Worm (Caenorhabditis elegans) whole organism, L4 larva: ENCODE measurements around the gene snt-1.

ENCODE experiments used
- D1046.2 ChIP-seq: fragments of 200-800 bp; sonication (Bioruptor generic); IDR thresholded peaks from 2 replicates; pipeline ENCODE4 v1.3.6; 2022; ENCODE audit warnings: missing genetic modification characterization, missing compliant biosample characterization
- ZK546.5 ChIP-seq, 2 experiments: sonication (generic microtip); optimal IDR thresholded peaks; 2 replicates each; lab custom pipeline; 2017; ENCODE audit warnings: missing biosample characterization in 2 of 2, missing genetic modification characterization in 2 of 2
- aha-1 ChIP-seq: fragments of 150-350 bp; peaks from one replicate; lab custom pipeline; 2014; ENCODE audit warnings: missing biosample characterization, missing genetic modification characterization
- aly-2 ChIP-seq: sonication (generic microtip); optimal IDR thresholded peaks from 2 replicates; lab custom pipeline; 2018; ENCODE audit warnings: missing biosample characterization, missing genetic modification characterization
- arid-1 ChIP-seq: fragments of 200-800 bp; sonication (Bioruptor generic); conservative IDR thresholded peaks from 2 replicates; pipeline ENCODE4 v1.3.6; 2022; ENCODE audit warnings: missing genetic modification reagents, missing genetic modification characterization, missing compliant biosample characterization
- ceh-28 ChIP-seq: fragments of 150-350 bp; optimal IDR thresholded peaks from 2 replicates; lab custom pipeline; 2014; ENCODE audit warnings: missing biosample characterization, missing genetic modification reagents, missing genetic modification characterization
- ceh-62 ChIP-seq: sonication (generic microtip); optimal IDR thresholded peaks from 2 replicates; lab custom pipeline; 2017; ENCODE audit warnings: missing biosample characterization, missing genetic modification characterization
- ceh-82 ChIP-seq: sonication (generic microtip); optimal IDR thresholded peaks from 2 replicates; lab custom pipeline; 2017; ENCODE audit warnings: missing biosample characterization, missing genetic modification characterization
- daf-16 ChIP-seq, 3 experiments: sonication (generic microtip); optimal IDR thresholded peaks; 2 replicates each; lab custom pipeline; 2016 to 2017; ENCODE audit warnings: missing genetic modification characterization in 3 of 3, missing genetic modification reagents in 3 of 3, mild to moderate bottlenecking in 2 of 3, missing compliant biosample characterization in 2 of 3, missing biosample characterization in 1 of 3, moderate library complexity in 1 of 3
- dmd-6 ChIP-seq: fragments of 200-800 bp; sonication (Bioruptor generic); IDR thresholded peaks from 2 replicates; pipeline ENCODE4 v1.3.6; 2022; ENCODE audit warnings: missing genetic modification reagents, missing genetic modification characterization, missing compliant biosample characterization
- dmd-8 ChIP-seq: fragments of 200-800 bp; sonication (Bioruptor generic); IDR thresholded peaks from 2 replicates; pipeline ENCODE4 v1.3.6; 2022; ENCODE audit warnings: missing genetic modification characterization, missing compliant biosample characterization
- dve-1 ChIP-seq: sonication (generic microtip); optimal IDR thresholded peaks from 2 replicates; lab custom pipeline; 2017; ENCODE audit warnings: antibody characterized with exemption, mild to moderate bottlenecking, missing genetic modification characterization, missing compliant biosample characterization; ENCODE audit not compliant: insufficient read depth
- fkh-10 ChIP-seq: fragments of 150-350 bp; optimal IDR thresholded peaks from 2 replicates; lab custom pipeline; 2014; ENCODE audit warnings: missing biosample characterization, missing genetic modification reagents, missing genetic modification characterization
- fos-1 ChIP-seq: fragments of 150-350 bp; optimal IDR thresholded peaks from 2 replicates; lab custom pipeline; 2014; ENCODE audit warnings: missing biosample characterization, missing genetic modification characterization
- hlh-11 ChIP-seq: fragments of 200-800 bp; sonication (Bioruptor generic); optimal IDR thresholded peaks from 2 replicates; lab custom pipeline; 2018; ENCODE audit warnings: mild to moderate bottlenecking, missing genetic modification characterization, missing compliant biosample characterization
- hlh-30 ChIP-seq: sonication (generic microtip); optimal IDR thresholded peaks from 2 replicates; lab custom pipeline; 2017; ENCODE audit warnings: antibody characterized with exemption, mild to moderate bottlenecking, missing genetic modification characterization, missing compliant biosample characterization; ENCODE audit not compliant: insufficient read depth
- jun-1 ChIP-seq: fragments of 150-350 bp; optimal IDR thresholded peaks from 2 replicates; lab custom pipeline; 2014; ENCODE audit warnings: missing biosample characterization, missing genetic modification reagents, missing genetic modification characterization
- lin-13 ChIP-seq: fragments of 150-350 bp; optimal IDR thresholded peaks from 2 replicates; lab custom pipeline; 2014; ENCODE audit warnings: missing biosample characterization, missing genetic modification reagents, missing genetic modification characterization
- lsy-2 ChIP-seq, 2 experiments: fragments of 150-350 bp in 1 of 2; sonication (generic microtip) in 1 of 2; optimal IDR thresholded peaks; 2 replicates each; lab custom pipeline; 2014 to 2017; ENCODE audit warnings: missing biosample characterization in 2 of 2, missing genetic modification characterization in 2 of 2
- madf-9 ChIP-seq: fragments of 200-800 bp; sonication (Bioruptor generic); conservative IDR thresholded peaks from 2 replicates; pipeline ENCODE4 v1.3.6; 2022; ENCODE audit warnings: missing genetic modification reagents, missing genetic modification characterization, missing compliant biosample characterization
- mep-1 ChIP-seq: fragments of 150-350 bp; sonication (generic microtip); optimal IDR thresholded peaks from 3 replicates; lab custom pipeline; 2014; ENCODE audit warnings: missing biosample characterization, missing genetic modification characterization
- mes-2 ChIP-seq: sonication (generic microtip); optimal IDR thresholded peaks from 2 replicates; lab custom pipeline; 2016; ENCODE audit warnings: missing genotype, mild to moderate bottlenecking, missing genetic modification characterization, missing compliant biosample characterization; ENCODE audit not compliant: poor library complexity, severe bottlenecking
- mxl-3 ChIP-seq: fragments of 200-800 bp; sonication (Bioruptor generic); optimal IDR thresholded peaks from 2 replicates; lab custom pipeline; 2018; ENCODE audit warnings: mild to moderate bottlenecking, missing genetic modification characterization, missing compliant biosample characterization
- nhr-10 ChIP-seq: fragments of 150-350 bp; optimal IDR thresholded peaks from 2 replicates; lab custom pipeline; 2014; ENCODE audit warnings: missing biosample characterization, missing genetic modification characterization
- nhr-102 ChIP-seq: sonication (generic microtip); optimal IDR thresholded peaks from 2 replicates; lab custom pipeline; 2016; ENCODE audit warnings: mild to moderate bottlenecking, missing genetic modification characterization, moderate library complexity, missing compliant biosample characterization
- nhr-28 ChIP-seq: fragments of 150-350 bp; optimal IDR thresholded peaks from 2 replicates; lab custom pipeline; 2014; ENCODE audit warnings: missing biosample characterization, missing genetic modification characterization
- nhr-41 ChIP-seq: fragments of 200-800 bp; sonication (Bioruptor generic); IDR thresholded peaks from 2 replicates; pipeline ENCODE4 v1.3.6; 2022; ENCODE audit warnings: missing genetic modification reagents, missing genetic modification characterization, missing compliant biosample characterization
- nhr-42 ChIP-seq: fragments of 200-800 bp; sonication (Bioruptor generic); IDR thresholded peaks from 2 replicates; pipeline ENCODE4 v1.3.6; 2022; ENCODE audit warnings: missing genetic modification characterization, missing compliant biosample characterization
- nhr-6 ChIP-seq: fragments of 150-350 bp; optimal IDR thresholded peaks from 2 replicates; lab custom pipeline; 2014; ENCODE audit warnings: missing biosample characterization, missing genetic modification characterization
- nhr-77 ChIP-seq: fragments of 150-350 bp; optimal IDR thresholded peaks from 2 replicates; lab custom pipeline; 2014; ENCODE audit warnings: missing biosample characterization, missing genetic modification characterization
- pha-4 ChIP-seq, 2 experiments: fragments of 150-350 bp in 1 of 2; fragments of 200-800 bp in 1 of 2; sonication (Bioruptor generic) in 1 of 2; IDR thresholded peaks in 1 of 2; optimal IDR thresholded peaks in 1 of 2; 2 replicates each; pipeline versions ENCODE4 v1.3.6 to Lab custom; 2014 to 2022; ENCODE audit warnings: missing genetic modification characterization in 2 of 2, missing genetic modification reagents in 2 of 2, missing biosample characterization in 1 of 2, missing compliant biosample characterization in 1 of 2
- php-3 ChIP-seq: fragments of 200-800 bp; sonication (Bioruptor generic); IDR thresholded peaks from 2 replicates; pipeline ENCODE4 v1.3.6; 2022; ENCODE audit warnings: missing genetic modification reagents, missing genetic modification characterization, missing compliant biosample characterization
- rbr-2 ChIP-seq: sonication (generic microtip); optimal IDR thresholded peaks from 2 replicates; lab custom pipeline; 2016; ENCODE audit warnings: missing genotype, missing genetic modification characterization, missing compliant biosample characterization
- set-16 ChIP-seq: fragments of 200-800 bp; sonication (Bioruptor generic); IDR thresholded peaks from 2 replicates; pipeline ENCODE4 v1.3.6; 2022; ENCODE audit warnings: missing genetic modification reagents, missing genetic modification characterization, missing compliant biosample characterization
- skn-1 ChIP-seq: fragments of 150-350 bp; optimal IDR thresholded peaks from 2 replicates; lab custom pipeline; 2014; ENCODE audit warnings: missing biosample characterization, missing genetic modification characterization
- snpc-4 ChIP-seq: fragments of 150-350 bp; optimal IDR thresholded peaks from 2 replicates; lab custom pipeline; 2014; ENCODE audit warnings: missing biosample characterization, missing genetic modification characterization
- tra-1 ChIP-seq: fragments of 200-800 bp; sonication (Bioruptor generic); IDR thresholded peaks from 2 replicates; pipeline ENCODE4 v1.3.6; 2022; ENCODE audit warnings: missing genetic modification reagents, missing genetic modification characterization, missing compliant biosample characterization
- unc-62 ChIP-seq, 3 experiments: fragments of 150-350 bp in 1 of 3; sonication (generic microtip); optimal IDR thresholded peaks in 2 of 3; peaks in 1 of 3; 1 replicate in 1 of 3; 2 replicates in 2 of 3; lab custom pipeline; 2014 to 2017; ENCODE audit warnings: missing biosample characterization in 3 of 3, missing genetic modification characterization in 3 of 3, missing genetic modification reagents in 3 of 3, missing genotype in 1 of 3
- vab-7 ChIP-seq: fragments of 200-800 bp; sonication (Bioruptor generic); IDR thresholded peaks from 2 replicates; pipeline ENCODE4 v1.3.6; 2022; ENCODE audit warnings: missing genetic modification reagents, missing genetic modification characterization, missing compliant biosample characterization
- zfp-2 ChIP-seq: sonication (generic microtip); optimal IDR thresholded peaks from 2 replicates; lab custom pipeline; 2016; ENCODE audit warnings: mild to moderate bottlenecking, missing genetic modification characterization, missing compliant biosample characterization
- zip-2 ChIP-seq: fragments of 150-350 bp; optimal IDR thresholded peaks from 2 replicates; lab custom pipeline; 2014; ENCODE audit warnings: missing biosample characterization, missing genetic modification characterization

snt-1 gene

DNA sequence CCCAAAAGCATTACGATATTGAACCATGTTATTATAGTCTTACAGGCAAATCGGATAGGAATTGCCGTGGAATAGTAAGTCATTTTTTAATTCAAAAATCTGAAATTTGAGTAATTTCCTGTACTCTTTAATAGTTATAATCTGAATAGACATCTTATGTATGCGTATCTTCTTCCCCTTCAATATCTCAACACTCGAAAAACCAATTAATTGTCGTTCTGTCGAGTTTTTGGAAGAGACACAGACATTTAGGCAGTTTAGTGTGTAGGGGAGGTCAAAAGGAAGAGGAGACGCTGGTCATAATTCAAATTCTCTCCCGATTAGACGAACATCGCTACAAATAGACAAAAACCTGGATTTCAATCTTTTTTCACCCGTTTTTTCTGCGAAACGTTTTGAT lies 24.7 kb downstream of the snt-1 start:
- peak; percentile 33 for TF ChIP-seq dve-1
- peak; percentile 18 for TF ChIP-seq nhr-10 (tag; lab: Kevin White, UChicago)
- no peak for TF ChIP-seq skn-1 (tag; lab: Kevin White, UChicago)
- TF ChIP-seq lsy-2 (tag; optimal IDR thresholded peaks at IDR 0.05; lab: Kevin White, UChicago): peak in 1 of 2 experiments; percentile 50
- peak; percentile 17 for TF ChIP-seq hlh-30 (tag; lab: Kevin White, UChicago)
- no peak for TF ChIP-seq nhr-41 (GFP tag; lab: Robert Waterston, UW)
- TF ChIP-seq unc-62 (GFP tag; optimal IDR thresholded peaks at IDR 0.05 in 1 of 2; lab: Kevin White, UChicago): peak in 1 of 2 experiments; percentile 98
- no peak for TF ChIP-seq unc-62 (tag; optimal IDR thresholded peaks at IDR 0.05; lab: Kevin White, UChicago)
- TF ChIP-seq ZK546.5 (tag; optimal IDR thresholded peaks at IDR 0.05; lab: Kevin White, UChicago): no peak
- no peak for TF ChIP-seq set-16 (GFP tag; lab: Robert Waterston, UW)
- TF ChIP-seq nhr-102 (tag; lab: Kevin White, UChicago): no peak
- peak; percentile 28 for TF ChIP-seq mep-1
- TF ChIP-seq nhr-28 (tag; lab: Kevin White, UChicago): peak; percentile 80
- TF ChIP-seq tra-1 (GFP tag; lab: Robert Waterston, UW): 0 out of 2 replicates have a peak, but pooled peaks have one; percentile 47
- no peak for TF ChIP-seq nhr-42 (GFP tag; lab: Robert Waterston, UW)
- no peak for TF ChIP-seq mxl-3 (GFP tag; lab: Kevin White, UChicago)
- TF ChIP-seq mes-2 (tag; lab: Kevin White, UChicago): peak; percentile 11
- TF ChIP-seq madf-9: no peak
- TF ChIP-seq ceh-62 (tag; lab: Kevin White, UChicago): no peak
- TF ChIP-seq aha-1 (tag; lab: Kevin White, UChicago): peak; percentile 92
- TF ChIP-seq vab-7 (GFP tag; lab: Robert Waterston, UW): no peak

DNA sequence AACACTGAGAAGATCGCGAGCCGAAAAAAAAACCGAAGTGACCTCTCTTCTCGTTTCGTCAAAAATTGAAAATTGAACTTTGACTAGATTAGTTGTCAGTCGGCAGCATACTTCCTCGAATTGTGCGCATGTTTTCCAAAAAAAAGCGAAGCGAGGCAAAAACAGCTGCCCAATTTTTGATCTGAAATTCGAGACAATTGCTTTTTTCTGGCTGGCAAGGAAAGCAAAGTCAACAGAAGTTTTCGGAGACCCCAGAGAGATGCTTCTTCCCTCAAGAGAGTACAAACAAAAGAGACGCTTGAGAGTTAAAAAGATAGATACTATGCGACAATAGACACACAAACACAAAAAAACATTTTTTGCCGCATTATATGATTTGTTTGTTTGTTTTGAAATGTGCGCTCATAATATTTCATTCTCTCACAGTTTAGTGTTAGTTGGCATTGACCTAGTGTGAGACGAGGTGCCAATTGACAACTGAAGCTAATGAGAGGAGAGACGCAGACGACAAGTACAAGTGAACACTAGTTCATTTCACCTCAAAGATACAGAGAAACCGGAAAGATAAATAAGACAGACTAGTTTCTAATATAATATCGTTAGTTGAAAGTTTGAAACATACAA lies 25.3 kb downstream of the snt-1 start:
- TF ChIP-seq tra-1 (GFP tag; lab: Robert Waterston, UW) (0 out of 2 replicates have a peak, but pooled peaks have one; percentile 3), dve-1 (peak; percentile 52), daf-16 (GFP tag; optimal IDR thresholded peaks at IDR 0.05; lab: Kevin White, UChicago) (peak in 1 of 2 experiments; percentile 31), daf-16 (tag; optimal IDR thresholded peaks at IDR 0.05; lab: Kevin White, UChicago) (peak; percentile 51), rbr-2 (tag; lab: Kevin White, UChicago) (peak; percentile 25), unc-62 (GFP tag; optimal IDR thresholded peaks at IDR 0.05 in 1 of 2; lab: Kevin White, UChicago) (peak in 1 of 2 experiments; percentile 83), unc-62 (tag; optimal IDR thresholded peaks at IDR 0.05; lab: Kevin White, UChicago) (no peak), aha-1 (tag; lab: Kevin White, UChicago) (peak; percentile 94), madf-9 (no peak), nhr-6 (tag; lab: Kevin White, UChicago) (peak; percentile 8), lsy-2 (tag; optimal IDR thresholded peaks at IDR 0.05; lab: Kevin White, UChicago) (peak in 1 of 2 experiments; percentile 19), nhr-10 (tag; lab: Kevin White, UChicago) (no peak), nhr-28 (tag; lab: Kevin White, UChicago) (peak; percentile 35), mes-2 (tag; lab: Kevin White, UChicago) (peak; percentile 10), pha-4 (GFP tag; IDR thresholded peaks at IDR 0.05; lab: Robert Waterston, UW) (peak; percentile 25; the same call in 1 of the 2 replicates), pha-4 (tag; optimal IDR thresholded peaks at IDR 0.05; lab: Kevin White, UChicago) (no peak), mep-1 (peak; percentile 17), nhr-77 (tag; lab: Kevin White, UChicago) (no peak), arid-1 (GFP tag; lab: Robert Waterston, UW) (no peak)
- TF ChIP-seq, all 104 proteins: peak for 12

DNA sequence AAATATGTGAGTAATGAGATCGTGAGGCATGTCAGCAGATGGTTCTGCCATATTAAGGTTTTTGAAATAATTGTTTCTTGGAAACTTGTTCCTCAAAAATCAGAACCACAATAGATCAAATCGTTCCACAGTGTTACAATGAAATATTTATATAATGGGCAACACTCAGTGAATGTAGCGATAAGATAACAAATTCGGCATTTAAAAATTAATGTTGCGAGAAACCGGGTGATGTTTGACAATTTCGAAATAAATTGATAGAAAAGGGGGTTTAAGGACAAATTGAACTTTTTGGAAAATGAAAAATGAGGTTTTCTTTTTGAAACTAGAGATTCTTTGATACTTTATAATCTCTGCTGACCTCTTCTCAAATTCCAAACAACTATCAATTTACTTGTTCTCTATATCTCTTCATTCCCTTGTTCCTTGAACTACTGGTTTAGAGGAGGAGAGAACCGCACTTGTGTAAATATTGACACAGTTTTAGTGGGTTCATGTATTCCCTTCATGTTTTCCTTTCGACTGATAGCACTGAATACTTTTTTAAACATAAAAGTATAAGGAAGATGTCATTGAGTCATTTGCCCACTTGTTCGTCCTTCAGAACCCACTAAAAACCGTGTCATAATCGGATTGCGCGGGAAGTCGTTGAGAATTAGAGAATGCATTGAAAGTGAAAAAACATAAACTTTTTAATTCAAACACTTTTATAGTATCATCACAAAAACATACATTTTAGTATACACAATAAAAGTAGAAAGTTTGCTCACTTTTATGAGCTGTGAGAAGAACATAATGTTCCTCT lies 26.2 kb downstream of the snt-1 start:
- TF ChIP-seq aha-1 (tag; lab: Kevin White, UChicago) (peak; percentile 1), D1046.2 (GFP tag; lab: Robert Waterston, UW) (no peak), zfp-2 (no peak), zip-2 (tag; lab: Kevin White, UChicago) (no peak), snpc-4 (tag; lab: Kevin White, UChicago) (no peak), fkh-10 (GFP tag; lab: Kevin White, UChicago) (no peak), nhr-10 (tag; lab: Kevin White, UChicago) (no peak), ceh-28 (tag; lab: Kevin White, UChicago) (no peak), ceh-82 (tag; lab: Kevin White, UChicago) (no peak), dmd-8 (GFP tag; lab: Robert Waterston, UW) (no peak), dmd-6 (GFP tag; lab: Robert Waterston, UW) (peak; percentile 51; the same call in 1 of the 2 replicates), nhr-102 (tag; lab: Kevin White, UChicago) (no peak), aly-2 (tag; lab: Kevin White, UChicago) (no peak), fos-1 (no peak), hlh-11 (tag; lab: Kevin White, UChicago) (no peak), set-16 (GFP tag; lab: Robert Waterston, UW) (no peak), lin-13 (GFP tag; lab: Kevin White, UChicago) (no peak), php-3 (GFP tag; lab: Robert Waterston, UW) (0 out of 2 replicates have a peak, but pooled peaks have one; percentile 47), ceh-62 (tag; lab: Kevin White, UChicago) (no peak), jun-1 (tag; lab: Kevin White, UChicago) (no peak)
